Worm (Caenorhabditis elegans) whole organism, young adult: ENCODE data around the gene moc-2.

Source experiments
- B0019.2 ChIP-seq: fragments of 200-800 bp; sonication (Bioruptor generic); conservative IDR thresholded peaks from 2 replicates; pipeline ENCODE4 v1.3.6; 2022; ENCODE audit warnings: missing genetic modification reagents, missing genetic modification characterization, missing compliant biosample characterization
- C17E4.6 ChIP-seq: fragments of 200-800 bp; sonication (Bioruptor generic); IDR thresholded peaks from 2 replicates; pipeline ENCODE4 v1.3.6; 2022; ENCODE audit warnings: missing genetic modification reagents, missing genetic modification characterization, missing compliant biosample characterization
- F10E7.11 ChIP-seq: sonication (generic microtip); optimal IDR thresholded peaks from 2 replicates; lab custom pipeline; 2017; ENCODE audit warnings: mild to moderate bottlenecking, missing genetic modification characterization, moderate library complexity, missing compliant biosample characterization
- F22D6.2 ChIP-seq: sonication (generic microtip); optimal IDR thresholded peaks from 2 replicates; lab custom pipeline; 2016; ENCODE audit warnings: mild to moderate bottlenecking, missing genetic modification characterization, missing compliant biosample characterization
- F23B12.7 ChIP-seq: sonication (generic microtip); optimal IDR thresholded peaks from 2 replicates; lab custom pipeline; 2017; ENCODE audit warnings: missing genetic modification characterization, mild to moderate bottlenecking, missing compliant biosample characterization, antibody characterized with exemption, moderate library complexity; ENCODE audit not compliant: insufficient read depth
- F57C9.4 ChIP-seq: sonication (generic microtip); optimal IDR thresholded peaks from 2 replicates; lab custom pipeline; 2017; ENCODE audit warnings: mild to moderate bottlenecking, missing genetic modification characterization, missing compliant biosample characterization
- K12H6.12 ChIP-seq: fragments of 200-800 bp; sonication (Bioruptor generic); optimal IDR thresholded peaks from 2 replicates; lab custom pipeline; 2018; ENCODE audit warnings: mild to moderate bottlenecking, missing genetic modification characterization, missing compliant biosample characterization
- Y53G8AR.9 ChIP-seq: fragments of 200-800 bp; sonication (Bioruptor generic); conservative IDR thresholded peaks from 2 replicates; pipeline ENCODE4 v1.3.6; 2022; ENCODE audit warnings: missing genetic modification reagents, missing genetic modification characterization, missing compliant biosample characterization
- Y56A3A.18 ChIP-seq: fragments of 200-800 bp; sonication (Bioruptor generic); IDR thresholded peaks from 2 replicates; pipeline ENCODE4 v1.3.6; 2022; ENCODE audit warnings: missing genetic modification reagents, missing genetic modification characterization, missing compliant biosample characterization
- aptf-2 ChIP-seq: fragments of 200-800 bp; sonication (Bioruptor generic); conservative IDR thresholded peaks from 2 replicates; pipeline ENCODE4 v1.3.6; 2022; ENCODE audit warnings: missing genetic modification reagents, missing genetic modification characterization, missing compliant biosample characterization
- aptf-3 ChIP-seq: fragments of 200-800 bp; sonication (Bioruptor generic); IDR thresholded peaks from 2 replicates; pipeline ENCODE4 v1.3.6; 2022; ENCODE audit warnings: missing genetic modification characterization, missing compliant biosample characterization
- atf-7 ChIP-seq: sonication (generic microtip); optimal IDR thresholded peaks from 2 replicates; lab custom pipeline; 2017; ENCODE audit warnings: mild to moderate bottlenecking, missing genetic modification characterization, missing compliant biosample characterization
- bed-1 ChIP-seq: fragments of 200-800 bp; sonication (Bioruptor generic); IDR thresholded peaks from 2 replicates; pipeline ENCODE4 v1.3.6; 2022; ENCODE audit warnings: missing genetic modification reagents, missing genetic modification characterization, missing compliant biosample characterization
- dox-1 ChIP-seq: fragments of 200-800 bp; sonication (Bioruptor generic); IDR thresholded peaks from 2 replicates; pipeline ENCODE4 v1.3.6; 2022; ENCODE audit warnings: missing genetic modification reagents, missing genetic modification characterization, missing compliant biosample characterization
- dpff-1 ChIP-seq: sonication (generic microtip); optimal IDR thresholded peaks from 2 replicates; lab custom pipeline; 2017; ENCODE audit warnings: mild to moderate bottlenecking, missing genetic modification characterization, missing compliant biosample characterization
- dpl-1 ChIP-seq: fragments of 150-350 bp; optimal IDR thresholded peaks from 2 replicates; lab custom pipeline; 2014; ENCODE audit warnings: missing biosample characterization, missing genetic modification reagents, missing genetic modification characterization
- egrh-3 ChIP-seq: fragments of 200-800 bp; sonication (Bioruptor generic); IDR thresholded peaks from 2 replicates; pipeline ENCODE4 v1.3.6; 2022; ENCODE audit warnings: missing genetic modification reagents, missing genetic modification characterization, missing compliant biosample characterization
- ekl-4 ChIP-seq: fragments of 200-800 bp; sonication (Bioruptor generic); IDR thresholded peaks from 2 replicates; pipeline ENCODE4 v1.3.6; 2022; ENCODE audit warnings: missing genetic modification reagents, missing genetic modification characterization, missing compliant biosample characterization
- ets-4 ChIP-seq: fragments of 200-800 bp; sonication (Bioruptor generic); optimal IDR thresholded peaks from 2 replicates; lab custom pipeline; 2018; ENCODE audit warnings: mild to moderate bottlenecking, missing genetic modification characterization, missing compliant biosample characterization
- hlh-26 ChIP-seq: fragments of 200-800 bp; sonication (Bioruptor generic); conservative IDR thresholded peaks from 2 replicates; pipeline ENCODE4 v1.3.6; 2022; ENCODE audit warnings: missing genetic modification reagents, missing genetic modification characterization, missing compliant biosample characterization
- hsf-1 ChIP-seq: fragments of 200-800 bp; sonication (Bioruptor generic); IDR thresholded peaks from 2 replicates; pipeline ENCODE4 v1.3.6; 2022; ENCODE audit warnings: missing genetic modification reagents, missing genetic modification characterization, missing compliant biosample characterization
- let-607 ChIP-seq, 2 experiments: fragments of 200-800 bp in 1 of 2; sonication (Bioruptor generic) in 1 of 2; sonication (generic microtip) in 1 of 2; optimal IDR thresholded peaks; 2 replicates each; lab custom pipeline; 2016 to 2018; ENCODE audit warnings: mild to moderate bottlenecking in 2 of 2, missing compliant biosample characterization in 2 of 2, missing genetic modification characterization in 2 of 2, moderate library complexity in 2 of 2, missing genotype in 1 of 2
- lin-54 ChIP-seq: fragments of 200-800 bp; sonication (Bioruptor generic); optimal IDR thresholded peaks from 2 replicates; lab custom pipeline; 2018; ENCODE audit warnings: mild to moderate bottlenecking, missing genetic modification characterization, missing compliant biosample characterization
- lir-1 ChIP-seq: fragments of 200-800 bp; sonication (Bioruptor generic); conservative IDR thresholded peaks from 2 replicates; pipeline ENCODE4 v1.3.6; 2022; ENCODE audit warnings: missing genetic modification reagents, missing genetic modification characterization, missing compliant biosample characterization
- lsl-1 ChIP-seq: fragments of 200-800 bp; sonication (Bioruptor generic); optimal IDR thresholded peaks from 2 replicates; lab custom pipeline; 2018; ENCODE audit warnings: mild to moderate bottlenecking, missing genetic modification characterization, moderate library complexity, missing compliant biosample characterization
- lsy-27 ChIP-seq: sonication (generic microtip); optimal IDR thresholded peaks from 2 replicates; lab custom pipeline; 2017; ENCODE audit warnings: missing genetic modification characterization, mild to moderate bottlenecking, missing compliant biosample characterization, antibody characterized with exemption, missing genotype, borderline replicate concordance; ENCODE audit not compliant: insufficient read depth
- madf-3 ChIP-seq: fragments of 200-800 bp; sonication (Bioruptor generic); IDR thresholded peaks from 2 replicates; pipeline ENCODE4 v1.3.6; 2022; ENCODE audit warnings: missing genetic modification reagents, missing genetic modification characterization, missing compliant biosample characterization
- mcd-1 ChIP-seq: fragments of 200-800 bp; sonication (Bioruptor generic); IDR thresholded peaks from 2 replicates; pipeline ENCODE4 v1.3.6; 2022; ENCODE audit warnings: missing genetic modification reagents, missing genetic modification characterization, missing compliant biosample characterization
- mel-28 ChIP-seq: sonication (generic microtip); optimal IDR thresholded peaks from 2 replicates; lab custom pipeline; 2016; ENCODE audit warnings: borderline replicate concordance, mild to moderate bottlenecking, missing genetic modification characterization, missing compliant biosample characterization
- mes-4 ChIP-seq: sonication (generic microtip); optimal IDR thresholded peaks from 2 replicates; lab custom pipeline; 2016; ENCODE audit warnings: missing genotype, missing genetic modification characterization, missing compliant biosample characterization
- nfyb-1 ChIP-seq: fragments of 200-800 bp; sonication (Bioruptor generic); IDR thresholded peaks from 2 replicates; pipeline ENCODE4 v1.3.6; 2022; ENCODE audit warnings: missing genetic modification reagents, missing genetic modification characterization, missing compliant biosample characterization
- nhr-80 ChIP-seq: sonication (generic microtip); optimal IDR thresholded peaks from 2 replicates; lab custom pipeline; 2016; ENCODE audit warnings: missing genetic modification characterization, missing compliant biosample characterization
- nhr-90 ChIP-seq: sonication (generic microtip); optimal IDR thresholded peaks from 2 replicates; lab custom pipeline; 2016; ENCODE audit warnings: missing genotype, mild to moderate bottlenecking, missing genetic modification characterization, missing compliant biosample characterization
- rcor-1 ChIP-seq: fragments of 200-800 bp; sonication (Bioruptor generic); IDR thresholded peaks from 2 replicates; pipeline ENCODE4 v1.3.6; 2022; ENCODE audit warnings: missing genetic modification reagents, missing genetic modification characterization, missing compliant biosample characterization
- repo-1 ChIP-seq: sonication (generic microtip); optimal IDR thresholded peaks from 2 replicates; lab custom pipeline; 2017; ENCODE audit warnings: mild to moderate bottlenecking, missing genetic modification characterization, missing compliant biosample characterization
- rpc-1 ChIP-seq, 2 experiments: fragments of 150-350 bp in 1 of 2; sonication (generic microtip) in 1 of 2; optimal IDR thresholded peaks; 2 replicates each; lab custom pipeline; 2014 to 2018; ENCODE audit warnings: missing biosample characterization in 1 of 2, missing genetic modification characterization in 1 of 2, missing genetic modification reagents in 1 of 2, missing genotype in 1 of 2
- snpc-4 ChIP-seq, 5 experiments: fragments of 150-350 bp in 1 of 5; sonication (generic microtip) in 4 of 5; optimal IDR thresholded peaks; 2 replicates each; lab custom pipeline; 2014 to 2018; ENCODE audit warnings: missing genetic modification characterization in 5 of 5, missing biosample characterization in 3 of 5, antibody characterized with exemption in 2 of 5, mild to moderate bottlenecking in 2 of 5, missing compliant biosample characterization in 2 of 5, missing genotype in 2 of 5, moderate library complexity in 2 of 5, missing genetic modification reagents in 1 of 5
- unc-62 ChIP-seq: fragments of 150-350 bp; optimal IDR thresholded peaks from 2 replicates; lab custom pipeline; 2014; ENCODE audit warnings: missing biosample characterization, missing genetic modification reagents, missing genetic modification characterization
- zim-3 ChIP-seq: sonication (generic microtip); optimal IDR thresholded peaks from 2 replicates; lab custom pipeline; 2017; ENCODE audit warnings: mild to moderate bottlenecking, missing genetic modification characterization, moderate library complexity, missing compliant biosample characterization

Gene moc-2

ce11 chrV:6551707-6552390 is 47.9 kb upstream of the moc-2 start, which contains the start of gene twk-10 (continued):
- TF ChIP-seq ekl-4 (GFP tag; lab: Robert Waterston, UW) (no peak), mes-4 (tag; lab: Kevin White, UChicago) (peak; percentile 18), B0019.2 (GFP tag; lab: Robert Waterston, UW) (no peak)

- TF ChIP-seq mcd-1 (GFP tag; lab: Robert Waterston, UW) (no peak), dox-1 (GFP tag; lab: Robert Waterston, UW) (no peak), hlh-26 (no peak), lin-54 (GFP tag; lab: Kevin White, UChicago) (no peak), nhr-90 (tag; lab: Kevin White, UChicago) (no peak), zim-3 (tag; lab: Kevin White, UChicago) (no peak), F23B12.7 (no peak), snpc-4 (GFP tag; optimal IDR thresholded peaks at IDR 0.05; lab: Kevin White, UChicago) (no peak), snpc-4 (tag; optimal IDR thresholded peaks at IDR 0.05; lab: Kevin White, UChicago) (no peak), F22D6.2 (no peak), C17E4.6 (GFP tag; lab: Robert Waterston, UW) (no peak), Y56A3A.18 (no peak), mes-4 (tag; lab: Kevin White, UChicago) (no peak), F57C9.4 (tag; lab: Kevin White, UChicago) (no peak), rpc-1 (optimal IDR thresholded peaks at IDR 0.05; lab: Kevin White, UChicago) (no peak), rpc-1 (tag; optimal IDR thresholded peaks at IDR 0.05; lab: Kevin White, UChicago) (no peak), rcor-1 (GFP tag; lab: Robert Waterston, UW) (no peak), lir-1 (GFP tag; lab: Robert Waterston, UW) (no peak), lsy-27 (tag; lab: Kevin White, UChicago) (no peak), madf-3 (GFP tag; lab: Robert Waterston, UW) (no peak)
These were observed 45.9 kb upstream of the moc-2 start, which contains the start of gene lipl-4 for ce11 chrV:6549871-6550270. lipl-4 (plus strand) TSS chrV:6550171.

- TF ChIP-seq dpl-1 (GFP tag; lab: Kevin White, UChicago) (no peak), egrh-3 (GFP tag; lab: Robert Waterston, UW) (no peak), aptf-2 (GFP tag; lab: Robert Waterston, UW) (no peak)
These were observed 45.2 kb upstream of the moc-2 start, which contains the start of gene K04A8.20 for ce11 chrV:6549148-6549547. K04A8.20 (plus strand) TSS chrV:6549448.

- TF ChIP-seq nfyb-1 (GFP tag; lab: Robert Waterston, UW) (no peak), hsf-1 (GFP tag; lab: Robert Waterston, UW) (no peak), C17E4.6 (GFP tag; lab: Robert Waterston, UW) (no peak), repo-1 (tag; lab: Kevin White, UChicago) (no peak), atf-7 (no peak), nhr-90 (tag; lab: Kevin White, UChicago) (no peak), ets-4 (GFP tag; lab: Kevin White, UChicago) (no peak), lir-1 (GFP tag; lab: Robert Waterston, UW) (no peak), lsl-1 (GFP tag; lab: Kevin White, UChicago) (no peak), Y53G8AR.9 (no peak), aptf-3 (no peak), mel-28 (tag; lab: Kevin White, UChicago) (no peak), unc-62 (no peak), nhr-80 (tag; lab: Kevin White, UChicago) (no peak), F10E7.11 (tag; lab: Kevin White, UChicago) (no peak), let-607 (tag; optimal IDR thresholded peaks at IDR 0.05; lab: Kevin White, UChicago) (no peak), dpff-1 (tag; lab: Kevin White, UChicago) (no peak), bed-1 (GFP tag; lab: Robert Waterston, UW) (no peak), K12H6.12 (tag; lab: Kevin White, UChicago) (no peak)
These were observed 44.3 kb upstream of the moc-2 start for ce11 chrV:6548309-6548708.
